Worm (Caenorhabditis elegans): ENCODE measurements around the gene sre-3.

sre-3 gene

DNA sequence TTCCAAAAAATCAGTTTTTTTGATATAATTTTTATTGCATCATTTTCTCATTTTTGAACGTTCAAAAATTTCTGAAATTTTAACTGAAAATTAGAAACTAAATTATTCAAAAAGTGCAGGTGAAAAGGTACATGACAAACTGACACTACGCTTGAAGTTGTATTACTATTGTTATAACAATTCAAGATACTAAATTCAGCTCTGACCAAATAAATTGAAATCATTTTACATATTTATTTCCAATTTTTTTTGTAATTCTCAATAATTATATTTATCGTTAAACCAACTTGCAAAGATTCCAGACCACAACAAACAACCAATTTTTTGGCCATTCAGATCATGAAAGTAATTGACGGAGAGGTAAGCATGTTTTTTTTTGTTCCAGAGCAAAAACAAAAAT is at the start of gene sre-3:
TSS of gene sre-3 (plus strand) at position 301 of the 400 bp plus-strand sequence.
- TF ChIP-seq unc-62 (GFP tag; optimal IDR thresholded peaks at IDR 0.05) = no peak

DNA sequence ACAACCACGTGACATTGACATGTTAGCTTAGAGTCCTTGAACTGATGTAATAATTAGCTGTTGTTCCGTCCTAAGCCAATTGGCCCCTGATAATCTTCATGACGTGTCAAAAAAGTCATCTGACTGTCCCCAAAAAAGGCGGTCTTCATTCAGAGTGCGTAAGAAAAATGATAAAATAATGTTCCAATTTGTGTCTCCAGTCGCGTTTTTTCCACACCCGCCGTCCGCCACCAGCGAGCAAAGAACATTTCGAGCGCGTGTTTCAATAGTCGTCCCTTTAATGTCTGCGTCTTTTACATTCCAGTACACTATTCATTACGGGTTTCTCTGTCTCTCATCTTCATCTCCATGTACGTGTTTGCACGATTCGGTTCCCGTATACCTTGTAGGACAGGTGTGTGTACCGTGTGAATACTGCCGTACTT is 48.1 kb upstream of the sre-3 start:
- no peak for TF ChIP-seq unc-62 (GFP tag; optimal IDR thresholded peaks at IDR 0.05)

DNA sequence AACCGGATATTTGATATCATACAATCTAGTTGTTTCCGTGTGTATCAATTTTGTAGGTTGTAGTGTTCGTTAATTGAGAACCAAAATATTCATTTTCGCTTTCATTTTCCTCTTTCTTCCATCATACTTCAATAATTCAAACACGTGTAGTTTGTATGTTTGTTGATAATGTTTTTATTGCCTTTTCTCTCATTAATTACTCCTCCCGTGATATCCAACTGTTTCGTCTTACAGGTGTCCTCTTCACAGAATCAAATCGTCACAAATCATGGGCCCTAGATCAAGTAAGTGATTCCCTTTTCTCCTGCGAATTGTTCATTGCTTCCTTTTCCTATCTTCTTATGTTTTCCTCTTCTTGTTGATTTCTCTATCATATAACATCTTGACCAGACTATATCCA is 46.5 kb upstream of the sre-3 start, which contains the start of gene nhr-21:
TSS of gene nhr-21 (plus strand) at position 235 of the 400 bp plus-strand sequence.
- no peak for TF ChIP-seq unc-62 (GFP tag; optimal IDR thresholded peaks at IDR 0.05)

DNA sequence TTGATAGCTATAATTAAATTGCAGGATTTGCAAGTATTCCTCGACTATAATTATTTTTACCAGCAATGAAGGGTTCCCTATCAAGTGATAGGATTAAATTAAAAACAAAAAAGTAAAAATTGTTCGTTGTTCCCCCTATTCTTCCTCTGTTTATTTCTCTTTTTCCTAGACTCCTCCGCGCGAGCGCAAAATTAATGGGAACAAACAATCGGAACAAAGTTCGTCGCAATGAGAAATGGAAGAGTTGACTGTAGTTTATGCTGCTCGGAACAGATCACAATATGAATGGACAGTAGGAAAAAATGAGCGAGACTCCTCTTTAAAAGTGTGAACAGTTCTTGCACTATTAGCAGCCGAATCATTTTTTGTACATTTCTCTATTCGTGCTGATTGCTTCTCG is 44.8 kb upstream of the sre-3 start:
- no peak for TF ChIP-seq unc-62 (GFP tag; optimal IDR thresholded peaks at IDR 0.05)

DNA sequence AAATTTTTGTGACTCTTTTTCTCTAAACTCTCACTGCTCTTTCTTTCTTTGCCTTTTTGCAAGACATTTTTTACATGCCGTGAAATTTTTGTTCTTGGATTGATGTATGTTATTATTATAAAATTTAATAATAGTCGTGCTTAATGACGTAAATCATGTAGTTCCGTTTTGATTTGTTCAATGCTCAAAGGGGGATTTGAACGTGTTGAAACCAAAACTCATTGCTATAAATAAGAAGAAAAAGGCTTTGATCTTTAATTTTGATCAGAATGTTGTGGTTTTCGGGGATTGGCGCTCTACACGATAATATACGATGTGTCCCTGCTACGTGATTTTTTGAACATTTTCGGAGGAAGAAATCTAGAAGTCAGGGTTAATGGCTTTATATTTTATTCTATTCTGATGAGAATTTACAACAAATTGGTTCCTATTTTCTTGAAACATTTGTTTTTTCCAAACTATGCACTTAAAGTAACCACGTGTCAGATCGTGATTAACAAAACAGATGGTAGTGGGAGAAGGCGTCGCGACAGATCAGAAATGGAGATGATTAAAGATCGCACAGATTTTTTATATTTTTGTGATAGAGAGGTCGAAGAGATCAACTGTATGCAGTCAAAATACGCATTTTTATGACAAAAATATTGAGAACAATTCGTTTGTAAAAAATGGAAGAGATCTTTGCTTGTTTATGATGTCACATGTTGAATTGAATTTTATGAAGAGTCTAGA is 43.8 kb upstream of the sre-3 start:
- TF ChIP-seq unc-62 (GFP tag; optimal IDR thresholded peaks at IDR 0.05) = no peak

DNA sequence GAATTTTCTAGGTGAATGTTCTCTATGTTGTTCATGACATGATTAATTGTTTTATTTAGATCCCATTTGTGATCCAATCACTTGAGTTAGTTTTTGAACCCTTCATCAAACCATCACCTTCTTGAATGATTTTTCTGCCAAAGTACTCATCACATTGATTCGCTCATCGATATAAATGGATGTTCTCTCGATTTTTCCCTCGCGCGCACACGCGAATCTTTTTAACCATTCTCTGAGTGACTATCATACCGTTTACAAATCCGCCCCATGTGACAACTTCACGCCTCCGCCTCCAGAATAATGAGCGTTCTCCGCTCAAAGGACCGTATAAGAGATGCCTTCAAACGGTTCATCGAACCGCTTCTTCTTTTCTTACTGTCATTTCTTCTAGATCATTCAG is 42.7 kb upstream of the sre-3 start:
- no peak for TF ChIP-seq unc-62 (GFP tag; optimal IDR thresholded peaks at IDR 0.05)

DNA sequence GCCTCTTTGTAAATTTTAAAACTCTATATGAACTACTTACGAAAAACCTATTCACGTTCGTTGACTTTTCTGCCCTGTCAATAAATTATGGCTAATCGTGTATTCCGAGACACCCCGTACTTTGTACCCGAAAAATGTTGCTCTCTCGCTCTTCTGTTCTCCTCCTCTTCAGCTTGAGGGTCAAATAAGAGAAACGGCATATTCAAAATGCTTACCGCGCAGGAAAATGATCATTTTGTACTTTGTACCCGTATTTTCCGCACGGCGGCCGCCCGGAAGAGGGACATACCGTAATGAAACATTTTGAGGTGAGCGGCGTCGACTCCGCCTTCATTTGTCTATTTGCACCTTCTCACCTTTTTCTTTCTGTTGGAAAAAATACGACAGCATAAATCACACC is 41.9 kb upstream of the sre-3 start:
- TF ChIP-seq unc-62 (GFP tag; optimal IDR thresholded peaks at IDR 0.05) = no peak

DNA sequence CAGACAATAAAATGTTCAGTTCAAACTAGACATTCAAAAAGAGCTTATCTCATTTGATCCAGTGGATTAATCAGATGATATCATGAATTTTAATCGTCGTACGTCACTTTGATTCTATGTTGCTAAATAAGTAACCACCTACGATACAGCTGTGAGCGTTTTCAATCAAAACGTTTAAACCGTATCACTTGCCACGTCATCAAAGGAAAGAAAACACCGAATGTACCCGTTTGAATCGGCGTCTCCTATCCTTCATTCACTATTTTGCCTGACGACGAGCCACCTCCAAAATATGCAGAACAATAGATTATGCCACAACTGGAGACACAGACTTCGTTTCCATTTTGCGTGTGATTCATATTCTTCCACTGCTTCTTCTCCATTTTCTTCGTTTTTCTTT is 39.7 kb upstream of the sre-3 start:
- TF ChIP-seq unc-62 (GFP tag; optimal IDR thresholded peaks at IDR 0.05) = no peak

DNA sequence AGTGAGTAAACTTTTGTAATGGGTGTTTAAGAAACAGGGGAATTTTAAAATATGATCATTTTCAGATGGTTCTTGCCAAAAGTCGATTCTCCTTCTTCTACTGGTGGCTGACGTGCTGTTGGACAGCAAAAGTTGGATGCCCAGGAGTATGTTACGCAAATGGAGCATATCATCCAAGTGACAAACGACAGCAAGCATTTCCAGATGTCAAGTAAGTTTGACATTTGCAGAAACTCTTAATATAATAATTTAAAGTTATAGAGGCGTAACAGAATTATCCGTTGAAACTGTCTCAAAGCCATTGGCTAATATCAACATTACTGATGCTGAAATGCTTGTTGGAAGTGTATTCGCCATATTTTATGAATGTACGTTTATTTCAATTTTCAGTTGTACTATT is 37.5 kb upstream of the sre-3 start:
- TF ChIP-seq unc-62 (GFP tag; optimal IDR thresholded peaks at IDR 0.05) = no peak

DNA sequence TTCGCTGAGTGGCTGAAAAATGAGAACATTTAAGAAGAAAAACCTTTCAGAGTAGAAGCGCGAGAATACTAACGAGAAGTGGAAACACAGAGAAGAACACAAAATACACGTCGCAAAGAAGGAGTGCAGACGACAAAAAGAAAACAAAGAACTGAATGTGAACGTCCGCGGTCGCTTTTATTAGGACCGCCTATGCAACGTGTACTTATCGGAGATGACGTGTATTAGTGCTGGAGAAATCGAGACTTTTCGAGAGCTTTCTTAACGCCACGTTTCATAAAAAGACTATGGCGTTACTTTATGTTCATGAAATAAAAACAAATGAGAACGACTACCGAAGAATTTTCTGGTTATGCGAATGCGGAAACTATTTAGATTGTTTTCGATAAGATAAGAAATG is 33.0 kb upstream of the sre-3 start, which contains the start of gene hsp-4:
TSS of gene hsp-4 (minus strand) at position 139 of the 400 bp plus-strand sequence.
- no peak for TF ChIP-seq unc-62 (GFP tag; optimal IDR thresholded peaks at IDR 0.05)

DNA sequence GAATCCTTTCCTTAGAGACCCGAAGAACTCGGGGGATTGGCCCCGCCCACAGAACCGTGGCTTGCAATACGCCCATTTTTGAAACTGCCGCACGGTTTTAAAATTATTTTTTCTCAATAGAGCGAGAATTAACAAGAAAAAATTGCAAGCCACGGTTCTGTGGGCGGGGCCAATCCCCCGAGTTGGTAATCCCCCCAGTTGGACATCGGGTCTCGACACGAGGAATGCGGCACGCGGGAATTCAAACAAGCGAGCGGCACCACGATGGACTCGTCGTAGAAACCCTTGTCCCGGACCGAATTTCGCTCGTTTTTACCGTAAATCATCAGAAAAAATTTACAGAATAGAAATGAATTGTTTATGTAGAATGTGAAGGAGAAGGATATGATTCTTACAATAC is 32.5 kb upstream of the sre-3 start:
- no peak for TF ChIP-seq unc-62 (GFP tag; optimal IDR thresholded peaks at IDR 0.05)

DNA sequence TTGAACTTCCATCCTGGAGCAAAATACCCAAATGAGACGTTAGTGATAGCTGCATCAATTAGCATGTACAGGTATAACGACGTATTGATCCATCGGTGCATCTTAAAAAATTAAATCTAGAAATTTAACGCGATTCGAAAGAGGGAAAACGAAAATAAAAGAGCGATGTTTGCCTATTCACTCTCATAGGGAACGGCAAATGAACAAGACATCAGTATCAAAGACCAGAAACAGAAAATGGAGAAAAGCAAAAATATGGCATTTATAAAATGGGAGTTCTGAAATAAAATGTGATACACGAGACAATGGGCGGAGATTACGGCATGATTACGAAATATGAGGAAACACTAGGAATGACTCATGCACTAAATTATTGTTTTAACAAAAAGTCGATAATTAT is 29.2 kb upstream of the sre-3 start, which contains the start of gene haf-2:
TSS of gene haf-2 (minus strand) at position 101 of the 400 bp plus-strand sequence.
- no peak for TF ChIP-seq unc-62 (GFP tag; optimal IDR thresholded peaks at IDR 0.05)

DNA sequence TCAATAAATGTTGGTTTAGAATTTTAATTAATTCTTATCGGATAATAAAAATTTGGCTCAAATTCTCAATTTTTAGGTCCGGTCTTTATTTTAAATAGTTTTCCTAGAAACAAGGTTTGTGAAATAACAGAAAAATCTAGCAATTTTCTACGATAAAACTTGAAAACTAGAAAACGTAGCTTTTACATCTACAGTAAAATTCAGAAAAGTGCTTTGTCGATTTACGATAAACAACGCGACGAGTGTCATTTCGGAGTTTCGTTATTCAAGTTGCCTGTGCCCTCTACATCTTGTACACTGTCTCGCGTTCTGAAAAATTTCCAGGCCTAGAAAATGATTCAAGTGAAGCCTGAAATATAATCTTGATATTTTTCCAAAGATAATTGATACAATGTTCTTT is 28.8 kb upstream of the sre-3 start:
- no peak for TF ChIP-seq unc-62 (GFP tag; optimal IDR thresholded peaks at IDR 0.05)

DNA sequence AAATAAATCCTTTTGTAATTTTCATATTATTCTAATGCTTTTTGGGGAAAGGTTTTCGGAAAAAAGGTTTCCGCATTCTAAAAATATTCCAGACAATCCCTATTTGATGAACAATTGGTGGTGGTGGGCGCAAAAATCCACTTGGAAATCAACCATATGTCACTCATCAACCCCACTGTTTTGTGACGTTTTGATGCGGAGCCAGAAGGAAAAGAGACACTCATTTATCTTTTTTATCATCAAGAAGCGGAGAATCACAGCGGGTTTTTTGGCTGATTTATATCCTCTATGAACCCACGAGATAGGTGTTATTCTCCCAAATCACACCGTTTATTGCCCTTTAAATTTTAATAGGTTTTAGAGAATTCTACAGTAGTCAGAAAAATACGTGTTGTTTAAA is 28.4 kb upstream of the sre-3 start:
- TF ChIP-seq unc-62 (GFP tag; optimal IDR thresholded peaks at IDR 0.05) = no peak

DNA sequence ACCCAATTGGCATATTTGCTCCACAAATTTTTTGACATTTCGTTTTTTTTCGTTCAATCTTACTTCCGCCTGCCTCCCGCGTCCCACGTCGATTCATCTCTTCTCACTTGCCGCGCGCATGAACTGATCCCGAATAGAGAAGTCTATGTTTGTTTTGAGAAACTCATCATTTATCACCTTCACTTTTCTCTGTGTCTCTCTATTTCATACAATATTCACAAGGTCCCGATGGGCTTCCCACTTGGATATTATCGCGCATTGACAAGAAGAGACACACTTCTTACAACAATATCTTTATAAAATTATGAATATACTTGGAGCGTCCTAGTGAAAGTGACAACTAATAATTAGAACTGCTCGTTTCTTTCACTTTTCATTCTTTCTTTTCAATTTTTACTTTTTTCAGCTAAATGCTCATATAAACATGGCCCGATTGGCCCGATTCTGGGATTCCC is 27.0 kb upstream of the sre-3 start, which contains the start of gene insc-1:
TSS of gene insc-1 (plus strand) at position 405 of the 455 bp plus-strand sequence.
- no peak for TF ChIP-seq unc-62 (GFP tag; optimal IDR thresholded peaks at IDR 0.05)

DNA sequence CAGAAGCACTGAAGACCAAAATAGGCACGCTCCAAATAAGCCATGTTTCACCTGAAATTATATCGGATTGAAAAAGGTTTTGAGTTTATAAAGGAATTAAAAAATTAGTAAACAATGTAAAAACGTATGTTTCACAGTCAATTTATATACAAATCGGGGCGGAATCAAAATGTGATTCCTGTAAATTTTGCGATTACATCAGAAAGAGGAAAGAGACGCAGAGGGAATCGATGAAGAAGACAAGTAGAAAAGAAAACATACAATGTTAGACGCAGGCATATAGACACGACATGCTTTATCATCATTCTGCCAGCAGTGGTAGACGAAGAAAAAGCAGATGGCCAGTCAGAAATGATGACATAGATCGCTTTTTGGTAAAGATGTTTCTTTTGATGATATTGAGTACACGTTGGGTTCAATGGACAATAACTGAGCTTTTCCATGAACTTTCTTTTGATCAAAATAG is 21.5 kb upstream of the sre-3 start, which contains the start of gene msra-1:
TSS of gene msra-1 (minus strand) at position 51 of the 466 bp plus-strand sequence.
- no peak for TF ChIP-seq unc-62 (GFP tag; optimal IDR thresholded peaks at IDR 0.05)

DNA sequence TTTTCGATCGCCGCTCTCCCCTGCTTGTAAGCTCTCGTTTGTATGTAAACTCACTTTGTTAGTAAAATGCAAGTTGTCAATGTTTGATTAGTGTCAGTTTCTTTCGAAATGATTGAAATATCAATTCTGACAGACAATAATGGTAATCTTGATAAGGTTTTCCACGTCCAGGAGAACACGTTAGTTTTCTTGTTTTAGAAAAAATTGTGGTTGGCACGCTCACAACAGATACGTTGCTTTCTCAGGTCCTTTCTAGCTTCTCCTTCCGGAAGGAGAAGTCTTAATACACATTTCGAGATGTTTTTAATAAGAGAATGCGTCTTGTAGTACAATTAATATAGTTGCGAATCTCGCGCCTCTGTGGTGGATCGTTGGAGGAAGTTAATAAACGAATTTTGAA is 16.8 kb upstream of the sre-3 start, which contains the start of gene F43E2.6:
TSS of gene F43E2.6 (minus strand) at position 101 of the 400 bp plus-strand sequence.
- no peak for TF ChIP-seq unc-62 (GFP tag; optimal IDR thresholded peaks at IDR 0.05)
